Worm (Caenorhabditis elegans) whole organism, mixed stage, embryonic: ENCODE data around the gene C50E3.12.

Source experiments
- M03D4.4 ChIP-seq: sonication (generic microtip); optimal IDR thresholded peaks from 2 replicates; lab custom pipeline; 2017; ENCODE audit warnings: mild to moderate bottlenecking, missing genetic modification characterization, missing compliant biosample characterization
- bed-3 ChIP-seq: fragments of 200-800 bp; sonication (Bioruptor generic); optimal IDR thresholded peaks from 3 replicates; lab custom pipeline; 2018; ENCODE audit warnings: mild to moderate bottlenecking, missing genetic modification characterization, moderate library complexity, missing compliant biosample characterization
- blmp-1 ChIP-seq: fragments of 150-350 bp; optimal IDR thresholded peaks from 2 replicates; lab custom pipeline; 2014; ENCODE audit warnings: missing biosample characterization, missing genetic modification characterization
- ceh-43 ChIP-seq: fragments of 200-800 bp; sonication (Bioruptor generic); optimal IDR thresholded peaks from 2 replicates; lab custom pipeline; 2018; ENCODE audit warnings: mild to moderate bottlenecking, missing genetic modification characterization, moderate library complexity, missing compliant biosample characterization
- ceh-83 ChIP-seq: fragments of 200-800 bp; sonication (Bioruptor generic); optimal IDR thresholded peaks from 2 replicates; lab custom pipeline; 2018; ENCODE audit warnings: mild to moderate bottlenecking, missing genetic modification characterization, missing compliant biosample characterization
- ces-1 ChIP-seq: fragments of 150-350 bp; optimal IDR thresholded peaks from 2 replicates; lab custom pipeline; 2014; ENCODE audit warnings: missing biosample characterization, missing genetic modification reagents, missing genetic modification characterization
- cnd-1 ChIP-seq: fragments of 200-800 bp; sonication (Bioruptor generic); optimal IDR thresholded peaks from 2 replicates; lab custom pipeline; 2018; ENCODE audit warnings: mild to moderate bottlenecking, missing genetic modification characterization, missing compliant biosample characterization
- drap-1 ChIP-seq: fragments of 200-800 bp; sonication (Bioruptor generic); optimal IDR thresholded peaks from 3 replicates; lab custom pipeline; 2018; ENCODE audit warnings: mild to moderate bottlenecking, missing genetic modification characterization, missing compliant biosample characterization
- elt-1 ChIP-seq: sonication (generic microtip); optimal IDR thresholded peaks from 2 replicates; lab custom pipeline; 2017; ENCODE audit warnings: missing genetic modification characterization, mild to moderate bottlenecking, missing compliant biosample characterization, antibody characterized with exemption, moderate library complexity, borderline replicate concordance; ENCODE audit not compliant: insufficient read depth
- flh-1 ChIP-seq: fragments of 200-800 bp; sonication (Bioruptor generic); optimal IDR thresholded peaks from 2 replicates; lab custom pipeline; 2018; ENCODE audit warnings: mild to moderate bottlenecking, missing genetic modification characterization, moderate library complexity, missing compliant biosample characterization
- ham-2 ChIP-seq: fragments of 200-800 bp; sonication (Bioruptor generic); optimal IDR thresholded peaks from 2 replicates; lab custom pipeline; 2018; ENCODE audit warnings: mild to moderate bottlenecking, missing genetic modification characterization, missing compliant biosample characterization
- hlh-1 ChIP-seq: fragments of 150-350 bp; optimal IDR thresholded peaks from 2 replicates; lab custom pipeline; 2014; ENCODE audit warnings: missing biosample characterization, missing genetic modification reagents, missing genetic modification characterization
- lin-13 ChIP-seq: fragments of 150-350 bp; optimal IDR thresholded peaks from 2 replicates; lab custom pipeline; 2014; ENCODE audit warnings: missing biosample characterization, missing genetic modification characterization
- mab-5 ChIP-seq: fragments of 150-350 bp; optimal IDR thresholded peaks from 2 replicates; lab custom pipeline; 2014; ENCODE audit warnings: missing biosample characterization, missing genetic modification characterization
- mls-2 ChIP-seq: sonication (generic microtip); optimal IDR thresholded peaks from 2 replicates; lab custom pipeline; 2016; ENCODE audit warnings: mild to moderate bottlenecking, missing genetic modification characterization, moderate library complexity, missing compliant biosample characterization
- nhr-12 ChIP-seq: fragments of 150-350 bp; optimal IDR thresholded peaks from 2 replicates; lab custom pipeline; 2014; ENCODE audit warnings: missing biosample characterization, missing genetic modification characterization
- nhr-2 ChIP-seq: fragments of 150-350 bp; optimal IDR thresholded peaks from 2 replicates; lab custom pipeline; 2014; ENCODE audit warnings: missing biosample characterization, missing genetic modification characterization
- nhr-237 ChIP-seq: fragments of 150-350 bp; optimal IDR thresholded peaks from 2 replicates; lab custom pipeline; 2014; ENCODE audit warnings: missing biosample characterization, missing genetic modification characterization
- nhr-28 ChIP-seq: fragments of 150-350 bp; optimal IDR thresholded peaks from 2 replicates; lab custom pipeline; 2014; ENCODE audit warnings: missing biosample characterization, missing genetic modification characterization
- nhr-76 ChIP-seq: sonication (generic microtip); optimal IDR thresholded peaks from 2 replicates; lab custom pipeline; 2017; ENCODE audit warnings: missing biosample characterization, missing genetic modification characterization
- pha-4 ChIP-seq: fragments of 150-350 bp; optimal IDR thresholded peaks from 2 replicates; lab custom pipeline; 2018; ENCODE audit warnings: missing biosample characterization, missing genetic modification reagents, missing genetic modification characterization
- sem-2 ChIP-seq: fragments of 200-800 bp; sonication (Bioruptor generic); optimal IDR thresholded peaks from 2 replicates; lab custom pipeline; 2018; ENCODE audit warnings: mild to moderate bottlenecking, missing genetic modification characterization, missing compliant biosample characterization
- snpc-4 ChIP-seq: fragments of 150-350 bp; optimal IDR thresholded peaks from 2 replicates; lab custom pipeline; 2014; ENCODE audit warnings: missing biosample characterization, missing genetic modification characterization
- sptf-1 ChIP-seq: sonication (generic microtip); optimal IDR thresholded peaks from 2 replicates; lab custom pipeline; 2017; ENCODE audit warnings: mild to moderate bottlenecking, missing genetic modification characterization, moderate library complexity, missing compliant biosample characterization
- tbx-8 ChIP-seq: fragments of 200-800 bp; sonication (Bioruptor generic); optimal IDR thresholded peaks from 2 replicates; lab custom pipeline; 2018; ENCODE audit warnings: mild to moderate bottlenecking, missing genetic modification characterization, moderate library complexity, missing compliant biosample characterization
- unc-120 ChIP-seq: sonication (generic microtip); optimal IDR thresholded peaks from 2 replicates; lab custom pipeline; 2017; ENCODE audit warnings: missing genetic modification characterization, missing compliant biosample characterization; ENCODE audit not compliant: poor library complexity, severe bottlenecking
- unc-39 ChIP-seq: fragments of 150-350 bp; optimal IDR thresholded peaks from 2 replicates; lab custom pipeline; 2014; ENCODE audit warnings: missing biosample characterization, missing genetic modification characterization
- unc-62 ChIP-seq: fragments of 150-350 bp; optimal IDR thresholded peaks from 2 replicates; lab custom pipeline; 2014; ENCODE audit warnings: missing biosample characterization, missing genetic modification reagents, missing genetic modification characterization
- zip-8 ChIP-seq: fragments of 150-350 bp; optimal IDR thresholded peaks from 2 replicates; lab custom pipeline; 2014; ENCODE audit warnings: missing biosample characterization, missing genetic modification characterization
- ztf-11 ChIP-seq: fragments of 150-350 bp; optimal IDR thresholded peaks from 2 replicates; lab custom pipeline; 2014; ENCODE audit warnings: missing biosample characterization, missing genetic modification characterization

The C50E3.12 gene

DNA sequence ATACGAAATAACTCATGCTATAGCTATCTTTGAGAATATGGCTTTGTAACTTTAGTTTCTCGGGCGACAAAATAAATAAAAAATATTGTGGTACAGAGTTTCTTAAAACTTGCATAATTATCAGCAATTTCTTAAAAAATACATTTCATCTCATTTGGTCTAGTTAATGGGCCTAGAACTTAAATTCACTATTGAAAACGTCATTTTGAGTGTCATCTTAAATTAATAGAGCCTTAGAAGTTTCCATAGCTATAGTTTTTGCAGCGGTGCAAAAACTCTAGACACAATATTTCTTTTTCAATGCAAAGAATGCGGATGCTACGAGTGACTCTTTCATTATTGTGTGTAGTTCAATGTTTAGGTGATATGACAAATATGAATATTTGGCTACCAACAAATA is 9.8 kb downstream of the C50E3.12 start, which contains the start of gene clec-215:
clec-215 (plus strand) TSS at position 301 of the 400 bp plus-strand sequence.
- TF ChIP-seq unc-120 (tag; lab: Kevin White, UChicago) (no peak), tbx-8 (GFP tag; lab: Kevin White, UChicago) (no peak), sptf-1 (tag; lab: Kevin White, UChicago) (no peak), blmp-1 (tag; lab: Kevin White, UChicago) (no peak), ham-2 (GFP tag; lab: Kevin White, UChicago) (no peak), hlh-1 (no peak), snpc-4 (tag; lab: Kevin White, UChicago) (no peak), sem-2 (no peak), drap-1 (GFP tag; lab: Kevin White, UChicago) (no peak), nhr-2 (tag; lab: Kevin White, UChicago) (no peak), ceh-43 (GFP tag; lab: Kevin White, UChicago) (no peak), elt-1 (tag; lab: Kevin White, UChicago) (no peak), ces-1 (GFP tag; lab: Kevin White, UChicago) (no peak), ztf-11 (tag; lab: Kevin White, UChicago) (no peak), nhr-12 (tag; lab: Kevin White, UChicago) (no peak)

DNA sequence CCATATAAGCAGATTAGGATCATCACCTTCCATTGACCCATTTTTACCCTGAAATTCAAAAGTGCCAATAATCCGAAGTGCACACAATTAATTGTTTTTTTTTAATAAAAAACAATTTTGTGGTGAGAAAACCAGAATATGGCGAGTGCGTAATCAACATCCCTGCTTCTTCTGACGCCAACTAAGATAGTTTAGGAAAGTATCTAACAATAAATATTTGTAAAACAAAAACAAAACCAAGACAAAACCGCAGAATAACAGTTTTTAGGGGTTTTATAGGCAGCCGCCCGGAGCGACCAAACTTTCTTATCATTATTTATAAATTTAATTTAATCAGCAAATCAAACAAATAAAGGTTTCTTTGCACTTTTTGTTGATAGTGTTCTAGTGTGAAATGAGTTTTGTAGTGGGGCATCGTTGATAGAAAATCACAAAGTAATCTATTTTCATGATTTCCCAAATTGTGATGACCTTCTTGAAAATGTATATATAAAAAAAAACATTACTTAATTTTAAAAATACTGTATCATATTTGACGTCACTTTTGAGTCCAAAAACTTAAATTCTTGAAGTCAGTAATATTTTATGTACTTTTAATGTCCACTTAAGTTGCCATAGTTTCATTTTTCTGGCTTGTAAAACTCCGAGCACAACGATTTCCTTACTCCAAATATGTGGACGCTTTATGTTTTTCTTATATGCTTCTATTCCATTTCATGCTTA is 12.0 kb downstream of the C50E3.12 start, which contains the start of the genes folt-3 and clec-214:
folt-3 (minus strand) TSS at position 51 of the 723 bp plus-strand sequence.
clec-214 (plus strand) TSS at position 673 of the 723 bp plus-strand sequence.
- TF ChIP-seq snpc-4 (tag; lab: Kevin White, UChicago) (no peak), blmp-1 (tag; lab: Kevin White, UChicago) (no peak), nhr-237 (tag; lab: Kevin White, UChicago) (no peak), ceh-83 (GFP tag; lab: Kevin White, UChicago) (no peak), unc-120 (tag; lab: Kevin White, UChicago) (no peak), mab-5 (no peak), ztf-11 (tag; lab: Kevin White, UChicago) (no peak), bed-3 (GFP tag; lab: Kevin White, UChicago) (no peak), unc-62 (GFP tag; lab: Kevin White, UChicago) (no peak), M03D4.4 (tag; lab: Kevin White, UChicago) (no peak), flh-1 (GFP tag; lab: Kevin White, UChicago) (no peak), cnd-1 (tag; lab: Kevin White, UChicago) (no peak), ham-2 (GFP tag; lab: Kevin White, UChicago) (no peak), unc-39 (tag; lab: Kevin White, UChicago) (no peak), mls-2 (tag; lab: Kevin White, UChicago) (no peak), zip-8 (tag; lab: Kevin White, UChicago) (no peak), sem-2 (no peak)

DNA sequence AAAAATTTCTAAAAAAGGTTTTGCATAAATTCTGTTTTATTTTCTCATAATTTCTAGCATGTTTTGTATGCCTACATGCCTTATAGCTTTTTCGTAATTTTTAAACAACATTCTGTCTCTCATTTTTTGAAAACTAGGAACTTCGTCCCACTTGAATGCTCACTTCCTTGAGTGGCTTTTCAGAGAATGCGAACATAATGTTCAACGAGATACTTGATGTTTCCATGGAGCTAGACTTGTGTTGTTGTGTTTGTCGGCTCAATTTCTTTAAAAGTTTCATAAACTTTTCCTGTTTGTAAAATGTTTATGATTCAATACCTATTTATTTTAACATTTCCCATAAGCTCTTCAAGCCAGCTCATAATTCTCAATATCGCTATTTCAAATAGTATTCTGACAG is 17.0 kb downstream of the C50E3.12 start, which contains the start of gene clec-213:
clec-213 (plus strand) TSS at position 301 of the 400 bp plus-strand sequence.
- TF ChIP-seq cnd-1 (tag; lab: Kevin White, UChicago), result no peak
- TF ChIP-seq nhr-28, result no peak
- TF ChIP-seq sem-2, result no peak
- no peak for TF ChIP-seq mab-5
- TF ChIP-seq tbx-8 (GFP tag; lab: Kevin White, UChicago), result no peak
- TF ChIP-seq elt-1 (tag; lab: Kevin White, UChicago), result no peak
- no peak for TF ChIP-seq unc-39 (tag; lab: Kevin White, UChicago)

DNA sequence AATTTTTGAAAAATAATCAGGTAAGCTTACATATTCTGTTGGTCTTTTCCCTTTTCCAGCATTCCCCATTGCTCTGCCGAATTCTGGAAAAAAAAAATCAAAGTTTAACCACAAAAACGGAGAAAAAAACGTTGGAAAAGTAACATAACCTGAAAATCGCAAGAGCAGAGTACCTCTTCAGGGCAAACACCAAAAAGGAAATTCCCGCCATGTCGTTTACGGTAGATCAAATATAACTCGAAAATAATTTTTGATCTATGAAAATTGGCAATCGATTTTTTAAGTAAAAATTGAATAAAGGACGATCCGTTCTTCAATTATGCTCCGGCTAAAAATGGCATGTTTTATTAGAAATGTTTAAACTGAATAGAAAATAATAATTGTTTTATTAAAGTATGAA is 18.5 kb downstream of the C50E3.12 start, which contains the start of gene C50E3.11:
C50E3.11 (minus strand) TSS at position 83 of the 400 bp plus-strand sequence.
- no peak for TF ChIP-seq M03D4.4 (tag; lab: Kevin White, UChicago)
- no peak for TF ChIP-seq nhr-12 (tag; lab: Kevin White, UChicago)
- TF ChIP-seq sptf-1 (tag; lab: Kevin White, UChicago), result no peak
- TF ChIP-seq ceh-43 (GFP tag; lab: Kevin White, UChicago), result no peak
- no peak for TF ChIP-seq sem-2
- no peak for TF ChIP-seq unc-62 (GFP tag; lab: Kevin White, UChicago)
- TF ChIP-seq lin-13 (tag; lab: Kevin White, UChicago), result no peak
- TF ChIP-seq nhr-237 (tag; lab: Kevin White, UChicago), result no peak
- no peak for TF ChIP-seq nhr-76 (tag; lab: Kevin White, UChicago)
- TF ChIP-seq tbx-8 (GFP tag; lab: Kevin White, UChicago), result no peak
- no peak for TF ChIP-seq elt-1 (tag; lab: Kevin White, UChicago)
- TF ChIP-seq cnd-1 (tag; lab: Kevin White, UChicago), result no peak
- no peak for TF ChIP-seq pha-4 (tag; lab: Kevin White, UChicago)
